Fruit fly (Drosophila melanogaster) Kc167 (cell line): ENCODE data around the gene br.

Experiments used
- Myc ChIP-seq: fragments of >200 bp; optimal IDR thresholded peaks from 2 replicates; lab custom pipeline; 2017; ENCODE audit warnings: missing external identifiers
- Sin3A ChIP-seq: fragments of >200 bp; optimal IDR thresholded peaks from 2 replicates; lab custom pipeline; 2018; ENCODE audit warnings: missing external identifiers
- h ChIP-seq: fragments of >200 bp; optimal IDR thresholded peaks from 3 replicates; lab custom pipeline; 2018; ENCODE audit warnings: missing external identifiers
- insv ChIP-seq: fragments of >200 bp; optimal IDR thresholded peaks from 3 replicates; lab custom pipeline; 2018; ENCODE audit warnings: missing external identifiers
- psq ChIP-seq: fragments of >200 bp; optimal IDR thresholded peaks from 2 replicates; lab custom pipeline; 2017; ENCODE audit warnings: missing external identifiers
- ttk ChIP-seq: sonication (Bioruptor generic); optimal IDR thresholded peaks from 2 replicates; lab custom pipeline; 2017; ENCODE audit warnings: missing external identifiers

Gene br

dm6 chrX:1574832-1575231 is at the start of gene br:
Gene br, plus strand, starts transcription at chrX:1575132.
- TF ChIP-seq h (lab: Kevin White, UChicago) = no peak
- TF ChIP-seq psq (lab: Kevin White, UChicago) = no peak
- TF ChIP-seq insv = no peak
- TF ChIP-seq Sin3A (lab: Kevin White, UChicago) = no peak
- TF ChIP-seq ttk = no peak
- TF ChIP-seq Myc (lab: Kevin White, UChicago) = no peak

- no peak for TF ChIP-seq insv
- no peak for TF ChIP-seq Sin3A (lab: Kevin White, UChicago)
- TF ChIP-seq h (lab: Kevin White, UChicago) = no peak
- no peak for TF ChIP-seq ttk
- TF ChIP-seq psq (lab: Kevin White, UChicago) = no peak
- no peak for TF ChIP-seq Myc (lab: Kevin White, UChicago)
Observed at dm6 chrX:1535234-1535925, 39.6 kb upstream of the br start.

DNA sequence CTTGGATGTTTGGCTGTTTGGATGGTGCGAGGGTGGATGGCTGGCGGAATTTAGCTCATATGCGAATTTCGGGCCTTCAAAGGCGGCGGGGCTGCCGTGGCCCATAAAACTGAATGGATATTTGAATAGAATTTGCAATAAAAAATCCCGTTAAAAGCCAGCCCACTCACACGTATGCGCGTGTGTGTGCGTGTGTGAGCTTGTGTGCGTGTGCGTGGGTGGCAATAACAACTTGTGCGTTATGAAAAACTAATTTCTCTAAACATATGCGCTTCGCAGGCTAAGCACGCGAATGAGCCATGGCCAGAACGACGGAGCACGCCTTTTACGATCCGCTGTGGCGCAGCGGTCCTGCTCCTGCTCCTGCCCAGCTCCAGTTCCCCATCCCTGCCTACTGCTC is 36.3 kb upstream of the br start:
- TF ChIP-seq Sin3A (lab: Kevin White, UChicago) (no peak), psq (lab: Kevin White, UChicago) (no peak), h (lab: Kevin White, UChicago) (no peak), insv (no peak), Myc (lab: Kevin White, UChicago) (no peak), ttk (no peak)

DNA sequence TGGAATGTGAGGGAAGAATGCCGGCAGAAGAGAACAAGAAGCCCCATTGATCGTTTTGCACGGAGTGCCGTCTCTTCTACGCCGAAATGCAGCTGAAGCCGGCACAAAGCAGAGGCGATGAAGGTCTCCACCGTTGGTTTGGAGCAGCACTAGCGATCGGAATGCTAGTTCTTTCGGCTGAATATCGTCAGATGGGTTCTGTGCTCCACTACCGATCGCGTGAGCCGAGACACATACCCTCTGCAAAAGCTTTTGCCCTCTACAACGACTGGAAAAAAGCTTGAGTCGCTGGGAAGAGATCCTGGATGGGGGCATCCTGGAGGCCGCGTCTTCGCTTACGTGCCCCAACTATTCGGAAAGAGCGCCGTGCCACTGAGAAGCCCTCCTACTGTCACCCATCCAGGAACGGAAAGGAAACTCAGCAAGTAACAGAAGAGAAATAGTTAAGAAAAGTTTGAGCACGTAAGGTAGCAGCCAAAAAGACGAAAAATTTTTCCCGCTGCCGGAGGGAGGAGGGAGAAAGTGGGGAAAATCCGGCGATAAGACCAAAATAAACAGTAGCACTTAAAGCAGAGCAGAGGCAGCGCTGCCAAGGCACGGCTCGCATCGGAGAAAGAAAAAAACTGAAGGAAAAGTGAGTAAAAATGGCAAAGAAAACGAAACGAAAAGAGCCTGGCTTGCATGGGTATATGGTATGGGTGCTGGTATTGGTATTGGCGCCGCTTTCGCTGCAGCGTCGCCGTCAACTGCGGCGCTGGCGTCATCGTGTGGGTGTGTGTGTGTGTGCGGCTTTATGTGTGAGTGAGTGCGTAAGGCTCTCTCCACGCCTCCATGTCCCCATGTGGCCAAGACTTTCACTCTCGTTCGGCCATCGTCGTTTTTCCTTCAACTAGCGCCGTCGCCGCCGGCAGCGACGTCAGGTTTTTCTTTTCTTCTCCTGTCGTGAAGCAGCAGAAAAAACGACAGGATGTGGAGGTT is 14.6 kb upstream of the br start:
- no peak for TF ChIP-seq Myc (lab: Kevin White, UChicago)
- no peak for TF ChIP-seq insv
- TF ChIP-seq h (lab: Kevin White, UChicago) = no peak
- TF ChIP-seq psq (lab: Kevin White, UChicago) = no peak
- no peak for TF ChIP-seq Sin3A (lab: Kevin White, UChicago)
- TF ChIP-seq ttk = no peak

DNA sequence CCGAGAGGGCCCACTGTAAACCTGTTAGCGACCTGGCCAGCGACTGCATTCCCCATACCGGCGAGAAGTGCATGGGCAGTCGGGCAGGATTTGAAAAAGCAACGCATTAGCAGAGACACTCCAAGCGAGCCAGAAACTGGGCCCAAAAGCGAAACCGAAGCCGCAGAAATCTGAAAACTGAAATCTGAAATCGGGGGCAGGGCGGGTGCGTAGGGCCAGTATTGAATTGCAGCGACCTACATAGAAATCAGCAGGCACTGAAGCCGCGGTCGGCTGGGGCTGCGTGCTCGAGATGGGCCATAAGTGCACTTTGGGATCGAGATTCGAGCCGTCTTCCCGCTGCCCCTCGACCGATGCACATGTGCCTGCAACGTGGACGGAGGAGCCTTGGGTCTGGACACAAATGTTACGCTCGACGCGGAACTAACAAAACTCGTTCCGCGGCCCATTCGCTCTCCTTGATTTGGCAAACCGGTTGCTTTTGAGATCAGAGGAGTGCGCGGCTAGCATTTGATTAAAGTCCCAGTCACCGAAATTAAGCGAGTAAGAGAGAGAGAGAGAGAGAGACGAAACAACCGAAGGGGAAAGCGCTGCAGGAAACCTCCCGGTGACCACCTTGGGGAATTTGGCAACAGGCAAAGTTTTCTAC is 12.7 kb upstream of the br start:
- TF ChIP-seq insv (no peak), ttk (no peak), Myc (lab: Kevin White, UChicago) (no peak), Sin3A (lab: Kevin White, UChicago) (no peak), psq (lab: Kevin White, UChicago) (no peak), h (lab: Kevin White, UChicago) (no peak)

DNA sequence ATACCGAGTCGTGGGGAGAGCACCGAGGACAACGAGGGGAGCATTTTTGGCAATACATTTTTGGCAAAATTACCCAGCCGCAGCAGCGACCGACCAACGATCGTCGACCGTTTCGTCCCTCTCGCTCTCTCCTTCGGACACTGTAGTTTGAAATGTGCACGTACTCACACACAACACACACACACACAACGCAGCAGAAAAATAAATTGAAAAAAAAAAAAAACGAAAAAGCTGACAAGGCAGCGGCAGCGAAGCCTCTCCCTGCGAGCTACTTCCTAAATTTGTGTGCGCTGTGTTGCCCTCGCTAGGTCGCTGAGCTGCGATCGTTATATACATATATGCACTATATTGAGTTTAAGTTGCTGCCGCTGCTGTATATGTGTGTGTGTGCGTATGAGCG is 9.0 kb upstream of the br start:
- no peak for TF ChIP-seq h (lab: Kevin White, UChicago)
- no peak for TF ChIP-seq insv
- TF ChIP-seq Sin3A (lab: Kevin White, UChicago) = no peak
- no peak for TF ChIP-seq Myc (lab: Kevin White, UChicago)
- no peak for TF ChIP-seq ttk
- no peak for TF ChIP-seq psq (lab: Kevin White, UChicago)

- TF ChIP-seq insv (no peak), h (lab: Kevin White, UChicago) (no peak), ttk (no peak), Myc (lab: Kevin White, UChicago) (no peak), Sin3A (lab: Kevin White, UChicago) (no peak), psq (lab: Kevin White, UChicago) (no peak)
Observed at dm6 chrX:1566549-1567174, 8.3 kb upstream of the br start.

- no peak for TF ChIP-seq ttk
- TF ChIP-seq Sin3A (lab: Kevin White, UChicago) = no peak
- TF ChIP-seq h (lab: Kevin White, UChicago) = no peak
- TF ChIP-seq psq (lab: Kevin White, UChicago) = no peak
- no peak for TF ChIP-seq Myc (lab: Kevin White, UChicago)
- TF ChIP-seq insv = no peak
Observed at dm6 chrX:1570296-1570695, 4.6 kb upstream of the br start.

DNA sequence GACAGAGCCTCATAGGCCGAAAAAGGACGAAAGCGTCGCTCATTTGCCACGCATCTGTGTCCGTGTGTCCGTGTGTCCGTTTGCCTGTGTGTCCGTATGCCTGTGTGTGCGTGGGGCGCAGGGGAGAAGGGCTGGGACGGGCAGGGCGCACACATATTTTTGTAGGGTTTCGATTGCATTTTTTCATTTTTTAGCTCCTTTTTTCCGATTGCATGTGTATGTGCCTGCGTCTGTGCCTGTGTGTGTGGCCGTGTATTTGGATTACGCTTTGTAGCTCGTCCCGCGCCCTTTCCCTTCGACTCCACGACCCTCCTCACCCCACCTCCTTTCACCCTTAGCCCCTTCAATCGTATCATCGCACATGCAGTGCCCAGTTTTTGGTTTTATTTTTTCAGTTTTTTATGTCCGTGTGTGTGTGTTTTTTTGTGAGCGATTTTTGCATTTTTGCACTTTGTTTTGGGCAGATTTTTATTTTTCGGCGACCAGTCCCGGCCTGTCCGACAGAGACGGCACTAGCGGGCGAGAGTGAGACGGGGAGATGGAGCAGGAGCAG is 755 bp upstream of the br start:
- TF ChIP-seq insv = no peak
- no peak for TF ChIP-seq ttk
- no peak for TF ChIP-seq Myc (lab: Kevin White, UChicago)
- no peak for TF ChIP-seq Sin3A (lab: Kevin White, UChicago)
- no peak for TF ChIP-seq psq (lab: Kevin White, UChicago)
- TF ChIP-seq h (lab: Kevin White, UChicago) = no peak

DNA sequence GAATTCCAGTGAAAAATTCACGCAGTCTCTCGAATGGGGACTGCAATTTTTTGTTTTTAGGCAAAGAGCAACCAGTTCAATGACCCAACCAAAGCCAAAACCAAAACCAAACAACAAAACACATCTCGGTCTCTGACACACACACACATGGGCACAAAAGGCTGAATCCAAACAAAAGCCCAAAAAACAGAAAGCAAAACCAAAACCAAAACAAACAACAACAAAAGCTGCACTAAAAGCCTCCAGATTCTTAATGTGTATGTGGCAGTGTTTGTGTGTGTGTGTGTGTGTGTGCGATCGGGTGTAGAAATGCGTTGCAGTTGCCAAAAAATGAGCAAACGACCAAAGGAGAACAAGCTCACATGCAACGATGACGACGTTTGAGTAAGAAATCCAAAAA is 2.2 kb downstream of the br start:
- TF ChIP-seq ttk (no peak), Myc (lab: Kevin White, UChicago) (no peak), insv (no peak), h (lab: Kevin White, UChicago) (no peak), Sin3A (lab: Kevin White, UChicago) (no peak), psq (lab: Kevin White, UChicago) (no peak)
